Worm (Caenorhabditis elegans): ENCODE data around the gene Y42A5A.3.
A peak's percentile ranks its signal among the peaks of the same experiment; 100 is the strongest.
"Not testable (repeated sequence)": the region's sequence is repeated elsewhere in the genome, so short reads cannot be mapped to it uniquely, and the experiment has no call there.

Y42A5A.3 gene

DNA sequence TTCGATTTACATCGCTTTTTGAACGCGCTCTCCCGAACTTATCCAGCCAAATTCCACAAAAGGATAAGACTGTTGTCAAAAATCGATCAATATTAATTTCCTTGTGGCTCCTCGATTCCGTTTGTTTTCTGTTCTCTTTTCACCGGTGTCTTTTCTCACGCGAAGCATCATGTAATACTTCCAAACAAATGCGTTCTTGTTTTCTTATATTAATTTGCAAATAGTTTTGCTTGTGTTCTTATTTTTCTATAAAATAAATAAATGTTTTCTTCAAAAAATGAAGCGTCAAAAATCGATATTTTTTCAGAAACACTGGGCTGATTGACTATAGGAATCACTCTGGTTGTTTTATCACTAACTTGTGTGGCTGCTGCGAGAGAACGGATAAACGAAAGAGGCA lies 17.8 kb upstream of the Y42A5A.3 start, which contains the start of gene math-33:
Gene math-33, plus strand, starts transcription at position 301 of the 400 bp plus-strand sequence.
- TF ChIP-seq him-1 (tag; optimal IDR thresholded peaks at IDR 0.05): no peak
- no peak for TF ChIP-seq dao-5 (tag; optimal IDR thresholded peaks at IDR 0.05)
- TF ChIP-seq W03F9.2 (tag; optimal IDR thresholded peaks at IDR 0.05): no peak

DNA sequence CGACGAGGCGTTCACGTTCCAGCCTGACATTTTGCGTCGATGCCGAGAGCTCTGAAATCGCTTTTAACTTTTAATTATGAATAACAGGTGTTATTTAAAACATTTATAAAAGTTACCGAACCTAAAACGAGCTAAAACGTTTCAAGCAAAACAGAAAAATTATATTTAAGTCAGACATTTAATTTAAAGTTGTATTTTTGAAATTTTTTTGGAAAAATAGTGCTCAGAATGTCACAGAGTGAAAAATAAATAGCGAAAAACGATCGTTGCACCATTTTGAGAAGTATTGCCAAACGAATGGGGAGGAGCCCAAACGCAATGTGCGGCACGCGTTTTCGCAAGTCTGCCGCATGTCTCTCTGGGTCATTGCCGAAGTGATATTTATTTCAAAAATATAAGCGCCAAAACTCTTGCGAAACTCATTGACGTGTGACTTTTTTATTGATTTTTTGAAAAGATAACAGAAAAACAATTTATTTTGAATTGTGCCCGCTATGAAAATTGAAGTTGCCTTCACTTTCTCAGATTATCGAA lies 17.3 kb upstream of the Y42A5A.3 start, which contains the start of gene erfa-3:
Gene erfa-3, minus strand, starts transcription at position 51 of the 534 bp plus-strand sequence.
- TF ChIP-seq him-1 (tag; optimal IDR thresholded peaks at IDR 0.05) (no peak), W03F9.2 (tag; optimal IDR thresholded peaks at IDR 0.05) (peak; percentile 68)

DNA sequence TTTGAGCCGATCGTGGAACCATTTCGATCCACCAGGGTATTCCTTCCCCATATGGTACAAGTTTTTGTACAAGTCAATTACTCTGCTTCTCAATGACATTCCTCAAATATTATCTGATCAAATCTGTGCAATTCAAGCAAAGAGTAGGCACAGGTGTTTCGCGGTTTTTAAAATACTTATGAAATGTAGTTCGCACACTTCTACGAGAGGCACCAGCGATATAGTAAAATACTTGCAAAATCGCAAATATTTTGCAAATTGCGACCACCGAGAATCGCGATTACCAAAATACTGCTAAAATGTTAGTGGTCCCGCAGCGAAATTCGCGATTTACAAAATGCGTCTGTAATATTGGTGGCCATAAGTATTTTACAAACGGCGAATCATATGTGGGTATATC lies 13.9 kb upstream of the Y42A5A.3 start, which contains the start of gene Y42A5A.5:
Gene Y42A5A.5, minus strand, starts transcription at position 101 of the 400 bp plus-strand sequence.
- not testable (repeated sequence) for TF ChIP-seq dao-5, him-1, W03F9.2 (tag; optimal IDR thresholded peaks at IDR 0.05)

- TF ChIP-seq him-1 (tag; optimal IDR thresholded peaks at IDR 0.05) (no peak), dao-5 (tag; optimal IDR thresholded peaks at IDR 0.05) (no peak)
These were observed 8.6 kb upstream of the Y42A5A.3 start for ce11 chrV:11104408-11104807.

- TF ChIP-seq W03F9.2 (tag; optimal IDR thresholded peaks at IDR 0.05) (no peak), dao-5 (tag; optimal IDR thresholded peaks at IDR 0.05) (no peak), him-1 (tag; optimal IDR thresholded peaks at IDR 0.05) (no peak)
These were observed 2.8 kb upstream of the Y42A5A.3 start, which contains the start of gene cdkl-1 for ce11 chrV:11098599-11098998. TSS of gene cdkl-1 (plus strand) at chrV:11098899.

- no peak for TF ChIP-seq W03F9.2 (tag; optimal IDR thresholded peaks at IDR 0.05)
- TF ChIP-seq dao-5 (tag; optimal IDR thresholded peaks at IDR 0.05): no peak
- TF ChIP-seq him-1 (tag; optimal IDR thresholded peaks at IDR 0.05): no peak
These were observed 1.1 kb downstream of the Y42A5A.3 start for ce11 chrV:11094698-11095097.

ce11 chrV:11093163-11094091 lies 2.3 kb downstream of the Y42A5A.3 start, which contains the start of gene lact-8:
TSS of gene lact-8 (minus strand) at chrV:11093607.
- TF ChIP-seq W03F9.2 (tag; optimal IDR thresholded peaks at IDR 0.05): no peak
- no peak for TF ChIP-seq him-1 (tag; optimal IDR thresholded peaks at IDR 0.05)

DNA sequence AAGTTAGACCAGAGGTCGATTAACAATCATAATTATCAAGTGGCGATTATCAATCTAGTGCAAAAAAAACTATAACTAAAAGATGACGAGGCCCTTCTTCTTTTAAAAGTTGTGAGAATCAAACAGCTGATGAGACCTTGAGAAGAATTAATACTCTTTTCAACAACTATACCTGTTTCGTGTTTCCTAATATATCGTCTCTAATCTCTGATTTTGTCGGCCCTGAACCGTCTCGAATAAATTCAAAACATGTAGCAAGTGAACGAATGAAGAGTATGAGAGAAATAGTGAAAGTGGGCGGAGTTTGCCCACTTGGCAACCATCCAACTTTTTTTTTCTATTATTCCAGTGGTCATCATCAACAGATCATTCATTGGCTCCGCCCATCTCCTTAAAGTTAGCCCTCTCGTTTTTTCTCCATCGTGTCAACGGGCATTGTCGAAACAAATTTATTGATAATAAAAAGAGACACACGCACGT lies 8.2 kb downstream of the Y42A5A.3 start, which contains the start of gene Y42A5A.1:
Gene Y42A5A.1, plus strand, starts transcription at position 430 of the 480 bp plus-strand sequence.
- TF ChIP-seq W03F9.2 (tag; optimal IDR thresholded peaks at IDR 0.05) (no peak), dao-5 (tag; optimal IDR thresholded peaks at IDR 0.05) (no peak), him-1 (tag; optimal IDR thresholded peaks at IDR 0.05) (no peak)

- TF ChIP-seq him-1 (tag; optimal IDR thresholded peaks at IDR 0.05) (no peak), W03F9.2 (tag; optimal IDR thresholded peaks at IDR 0.05) (no peak), dao-5 (tag; optimal IDR thresholded peaks at IDR 0.05) (no peak)
These were observed 8.7 kb downstream of the Y42A5A.3 start for ce11 chrV:11087119-11087518.

- TF ChIP-seq him-1 (tag; optimal IDR thresholded peaks at IDR 0.05): no peak
- no peak for TF ChIP-seq dao-5 (tag; optimal IDR thresholded peaks at IDR 0.05)
- no peak for TF ChIP-seq W03F9.2 (tag; optimal IDR thresholded peaks at IDR 0.05)
These were observed 12.1 kb downstream of the Y42A5A.3 start for ce11 chrV:11083691-11084090.

ce11 chrV:11082964-11083363 lies 12.8 kb downstream of the Y42A5A.3 start:
- TF ChIP-seq W03F9.2 (tag; optimal IDR thresholded peaks at IDR 0.05) (no peak), dao-5 (tag; optimal IDR thresholded peaks at IDR 0.05) (no peak), him-1 (tag; optimal IDR thresholded peaks at IDR 0.05) (no peak)

- TF ChIP-seq W03F9.2 (tag; optimal IDR thresholded peaks at IDR 0.05) (no peak), him-1 (tag; optimal IDR thresholded peaks at IDR 0.05) (no peak), dao-5 (tag; optimal IDR thresholded peaks at IDR 0.05) (no peak)
These were observed 13.3 kb downstream of the Y42A5A.3 start for ce11 chrV:11082475-11082874.

- no peak for TF ChIP-seq dao-5 (tag; optimal IDR thresholded peaks at IDR 0.05)
- TF ChIP-seq him-1 (tag; optimal IDR thresholded peaks at IDR 0.05): no peak
- no peak for TF ChIP-seq W03F9.2 (tag; optimal IDR thresholded peaks at IDR 0.05)
These were observed 15.2 kb downstream of the Y42A5A.3 start, which contains the start of gene act-1 for ce11 chrV:11080345-11081102. TSS of gene act-1 (plus strand) at chrV:11081052.

Data from whole organism, L4/young adult.